Fruit fly (Drosophila melanogaster) whole organism, embryonic: ENCODE measurements around the gene dbe.

Experiments
- Bdp1 ChIP-seq: fragments of 200-800 bp; sonication (Bioruptor generic); optimal IDR thresholded peaks from 3 replicates; lab custom pipeline; 2016; ENCODE audit warnings: missing biosample characterization, missing genetic modification characterization
- CG10209 ChIP-seq: fragments of 200-800 bp; sonication (Bioruptor generic); optimal IDR thresholded peaks from 3 replicates; lab custom pipeline; 2017; ENCODE audit warnings: missing biosample characterization, mild to moderate bottlenecking, missing genetic modification characterization, missing genetic modification reagents
- CG11398 ChIP-seq: fragments of 200-800 bp; sonication (Bioruptor generic); optimal IDR thresholded peaks from 2 replicates; lab custom pipeline; 2016; ENCODE audit warnings: missing biosample characterization, missing genetic modification characterization
- CG12942 ChIP-seq: fragments of 200-800 bp; sonication (Bioruptor generic); optimal IDR thresholded peaks from 3 replicates; lab custom pipeline; 2016; ENCODE audit warnings: missing biosample characterization, missing genetic modification characterization
- CG13296 ChIP-seq: fragments of 200-800 bp; sonication (Bioruptor generic); optimal IDR thresholded peaks from 3 replicates; lab custom pipeline; 2018; ENCODE audit warnings: missing biosample characterization, mild to moderate bottlenecking, missing genetic modification characterization
- CG15269 ChIP-seq: fragments of 200-800 bp; sonication (Bioruptor generic); optimal IDR thresholded peaks from 2 replicates; lab custom pipeline; 2018; ENCODE audit warnings: missing biosample characterization, mild to moderate bottlenecking, missing genetic modification characterization, moderate library complexity
- CG16863 ChIP-seq: fragments of 200-800 bp; sonication (Bioruptor generic); optimal IDR thresholded peaks from 3 replicates; lab custom pipeline; 2016; ENCODE audit warnings: missing biosample characterization, missing genetic modification characterization
- CG17328 ChIP-seq: fragments of 200-800 bp; sonication (Bioruptor generic); IDR thresholded peaks from 2 replicates; pipeline ENCODE4 v1.3.6; 2022; ENCODE audit warnings: missing biosample characterization, missing genetic modification characterization
- CG17612 ChIP-seq: fragments of 200-800 bp; sonication (Bioruptor generic); IDR thresholded peaks from 2 replicates; pipeline ENCODE4 v1.3.6; 2022; ENCODE audit warnings: missing biosample characterization, missing genetic modification characterization
- CG33557 ChIP-seq: fragments of 200-800 bp; sonication (Bioruptor generic); optimal IDR thresholded peaks from 2 replicates; lab custom pipeline; 2019; ENCODE audit warnings: missing biosample characterization, mild to moderate bottlenecking, missing genetic modification characterization, moderate library complexity
- CG3726 ChIP-seq: fragments of 200-800 bp; sonication (Bioruptor generic); IDR thresholded peaks from 3 replicates; pipeline ENCODE4, ENCODE4 v1.3.6; 2022; ENCODE audit warnings: missing biosample characterization, missing genetic modification characterization
- CG4328 ChIP-seq: fragments of 200-800 bp; sonication (Bioruptor generic); optimal IDR thresholded peaks from 3 replicates; lab custom pipeline; 2017; ENCODE audit warnings: missing biosample characterization, missing genetic modification reagents, missing genetic modification characterization
- CG4424 ChIP-seq: fragments of 200-800 bp; sonication (Bioruptor generic); optimal IDR thresholded peaks from 3 replicates; lab custom pipeline; 2016; ENCODE audit warnings: missing biosample characterization, missing genetic modification characterization
- CG6254 ChIP-seq: fragments of 200-800 bp; sonication (Bioruptor generic); optimal IDR thresholded peaks from 3 replicates; lab custom pipeline; 2017; ENCODE audit warnings: mild to moderate bottlenecking, missing biosample characterization, missing genetic modification reagents, missing genetic modification characterization
- CG7928 ChIP-seq: fragments of 200-800 bp; sonication (Bioruptor generic); optimal IDR thresholded peaks from 2 replicates; lab custom pipeline; 2017; ENCODE audit warnings: missing biosample characterization, mild to moderate bottlenecking, missing genetic modification characterization
- CG8388 ChIP-seq: fragments of 200-800 bp; sonication (Bioruptor generic); optimal IDR thresholded peaks from 2 replicates; lab custom pipeline; 2019; ENCODE audit warnings: missing biosample characterization, mild to moderate bottlenecking, missing genetic modification characterization, moderate library complexity
- CG9609 ChIP-seq: fragments of 200-800 bp; sonication (Bioruptor generic); optimal IDR thresholded peaks from 3 replicates; lab custom pipeline; 2016; ENCODE audit warnings: missing biosample characterization, missing genetic modification characterization
- CTCF ChIP-seq: fragments of 200-800 bp; sonication (Bioruptor generic); optimal IDR thresholded peaks from 2 replicates; lab custom pipeline; 2017; ENCODE audit warnings: missing biosample characterization, mild to moderate bottlenecking, missing genetic modification characterization, moderate library complexity
- CrebB ChIP-seq: fragments of 200-800 bp; sonication (Bioruptor generic); optimal IDR thresholded peaks from 3 replicates; lab custom pipeline; 2018; ENCODE audit warnings: missing biosample characterization, mild to moderate bottlenecking, missing genetic modification characterization
- Elba2 ChIP-seq: fragments of 200-800 bp; sonication (Bioruptor generic); optimal IDR thresholded peaks from 3 replicates; lab custom pipeline; 2016; ENCODE audit warnings: missing biosample characterization, missing genetic modification characterization
- HHEX ChIP-seq: fragments of 200-800 bp; sonication (Bioruptor generic); optimal IDR thresholded peaks from 3 replicates; lab custom pipeline; 2017; ENCODE audit warnings: missing biosample characterization, mild to moderate bottlenecking, missing genetic modification characterization, missing genetic modification reagents
- Hand ChIP-seq: fragments of 200-800 bp; sonication (Bioruptor generic); optimal IDR thresholded peaks from 2 replicates; lab custom pipeline; 2017; ENCODE audit warnings: mild to moderate bottlenecking, missing biosample characterization, missing genetic modification reagents, missing genetic modification characterization
- Med ChIP-seq: fragments of 200-800 bp; sonication (Bioruptor generic); peaks from one replicate; lab custom pipeline; 2016; ENCODE audit warnings: missing biosample characterization, missing genetic modification characterization, mild to moderate bottlenecking, inconsistent platforms, moderate library complexity
- Sin3A ChIP-seq: fragments of >200 bp; optimal IDR thresholded peaks from 2 replicates; lab custom pipeline; 2018
- Sox102F ChIP-seq: fragments of 200-800 bp; sonication (Bioruptor generic); optimal IDR thresholded peaks from 2 replicates; lab custom pipeline; 2018; ENCODE audit warnings: missing biosample characterization, mild to moderate bottlenecking, missing genetic modification characterization, moderate library complexity
- Usf ChIP-seq: fragments of 200-800 bp; sonication (Bioruptor generic); optimal IDR thresholded peaks from 2 replicates; lab custom pipeline; 2017; ENCODE audit warnings: missing genotype, missing biosample characterization, missing genetic modification characterization
- Vsx1 ChIP-seq: fragments of 200-800 bp; sonication (Bioruptor generic); optimal IDR thresholded peaks from 2 replicates; lab custom pipeline; 2017; ENCODE audit warnings: missing biosample characterization, mild to moderate bottlenecking, missing genetic modification characterization, missing genetic modification reagents
- Xbp1 ChIP-seq: fragments of 200-800 bp; sonication (Bioruptor generic); optimal IDR thresholded peaks from 3 replicates; lab custom pipeline; 2016; ENCODE audit warnings: missing biosample characterization, mild to moderate bottlenecking, missing genetic modification characterization
- ab ChIP-seq: fragments of 200-800 bp; sonication (Bioruptor generic); optimal IDR thresholded peaks from 2 replicates; lab custom pipeline; 2016; ENCODE audit warnings: missing biosample characterization, missing genetic modification characterization
- cato ChIP-seq: fragments of 200-800 bp; sonication (Bioruptor generic); optimal IDR thresholded peaks from 2 replicates; lab custom pipeline; 2016; ENCODE audit warnings: missing biosample characterization, missing genetic modification characterization, borderline replicate concordance
- cg ChIP-seq: fragments of 200-800 bp; sonication (Bioruptor generic); optimal IDR thresholded peaks from 3 replicates; lab custom pipeline; 2019; ENCODE audit warnings: missing biosample characterization, mild to moderate bottlenecking, missing genetic modification characterization, moderate library complexity
- chn ChIP-seq: fragments of 200-800 bp; sonication (Bioruptor generic); optimal IDR thresholded peaks from 2 replicates; lab custom pipeline; 2016; ENCODE audit warnings: missing biosample characterization, missing genetic modification characterization
- crc ChIP-seq: fragments of 200-800 bp; sonication (Bioruptor generic); optimal IDR thresholded peaks from 2 replicates; lab custom pipeline; 2016; ENCODE audit warnings: missing biosample characterization, missing genetic modification characterization
- emc ChIP-seq: fragments of 200-800 bp; sonication (Bioruptor generic); optimal IDR thresholded peaks from 2 replicates; lab custom pipeline; 2016; ENCODE audit warnings: missing biosample characterization, missing genetic modification characterization
- en ChIP-seq: fragments of 200-800 bp; sonication (Bioruptor generic); optimal IDR thresholded peaks from 2 replicates; lab custom pipeline; 2016; ENCODE audit warnings: missing biosample characterization, missing genetic modification characterization
- exex ChIP-seq: fragments of 200-800 bp; sonication (Bioruptor generic); optimal IDR thresholded peaks from 4 replicates; lab custom pipeline; 2018; ENCODE audit warnings: missing biosample characterization, mild to moderate bottlenecking, missing genetic modification characterization, moderate library complexity
- eyg ChIP-seq: fragments of 200-800 bp; sonication (Bioruptor generic); optimal IDR thresholded peaks from 3 replicates; lab custom pipeline; 2016; ENCODE audit warnings: missing biosample characterization, missing genetic modification characterization
- fd96Cb ChIP-seq: fragments of 200-800 bp; sonication (Bioruptor generic); optimal IDR thresholded peaks from 2 replicates; lab custom pipeline; 2018; ENCODE audit warnings: missing biosample characterization, mild to moderate bottlenecking, missing genetic modification characterization, moderate library complexity
- gce ChIP-seq: fragments of 200-800 bp; sonication (Bioruptor generic); IDR thresholded peaks from 3 replicates; pipeline ENCODE4 v1.3.6; 2022; ENCODE audit warnings: missing biosample characterization, missing genetic modification characterization
- gcm2 ChIP-seq: fragments of 200-800 bp; sonication (Bioruptor generic); optimal IDR thresholded peaks from 2 replicates; lab custom pipeline; 2016; ENCODE audit warnings: missing biosample characterization, missing genetic modification characterization
- h ChIP-seq: fragments of >200 bp; optimal IDR thresholded peaks from 2 replicates; lab custom pipeline; 2017
- insv ChIP-seq, 2 experiments: fragments of 200-800 bp; sonication (Bioruptor generic); optimal IDR thresholded peaks; 3 replicates each; lab custom pipeline; 2016 to 2018; ENCODE audit warnings: missing biosample characterization in 2 of 2, missing genetic modification characterization in 2 of 2
- kah ChIP-seq: fragments of 200-800 bp; sonication (Bioruptor generic); optimal IDR thresholded peaks from 2 replicates; lab custom pipeline; 2018; ENCODE audit warnings: missing biosample characterization, mild to moderate bottlenecking, missing genetic modification characterization
- nau ChIP-seq: fragments of 200-800 bp; sonication (Bioruptor generic); optimal IDR thresholded peaks from 3 replicates; lab custom pipeline; 2017; ENCODE audit warnings: missing biosample characterization, mild to moderate bottlenecking, missing genetic modification characterization, missing genetic modification reagents
- nerfin-2 ChIP-seq: fragments of 200-800 bp; sonication (Bioruptor generic); IDR thresholded peaks from 2 replicates; pipeline ENCODE4 v1.3.6; 2022; ENCODE audit warnings: missing biosample characterization, missing genetic modification characterization; ENCODE audit not compliant: partially characterized antibody
- rib ChIP-seq: fragments of 200-800 bp; sonication (Bioruptor generic); IDR thresholded peaks from 2 replicates; pipeline ENCODE4 v1.3.6; 2022; ENCODE audit warnings: missing biosample characterization, missing genetic modification characterization
- sima ChIP-seq: fragments of 200-800 bp; sonication (Bioruptor generic); optimal IDR thresholded peaks from 2 replicates; lab custom pipeline; 2016; ENCODE audit warnings: missing biosample characterization, missing genetic modification characterization
- sna ChIP-seq: fragments of 200-800 bp; sonication (Bioruptor generic); IDR thresholded peaks from 2 replicates; pipeline ENCODE4 v1.3.6; 2022; ENCODE audit warnings: missing biosample characterization, missing genetic modification characterization; ENCODE audit not compliant: partially characterized antibody
- tx ChIP-seq: fragments of 200-800 bp; sonication (Bioruptor generic); optimal IDR thresholded peaks from 2 replicates; lab custom pipeline; 2016; ENCODE audit warnings: missing biosample characterization, missing genetic modification characterization
- usp ChIP-seq: fragments of >200 bp; optimal IDR thresholded peaks from 2 replicates; lab custom pipeline; 2017; ENCODE audit warnings: missing biosample characterization, missing genetic modification characterization
- vfl ChIP-seq: fragments of 200-800 bp; sonication (Bioruptor generic); optimal IDR thresholded peaks from 2 replicates; lab custom pipeline; 2016; ENCODE audit warnings: missing biosample characterization, missing genetic modification characterization

dbe gene

DNA sequence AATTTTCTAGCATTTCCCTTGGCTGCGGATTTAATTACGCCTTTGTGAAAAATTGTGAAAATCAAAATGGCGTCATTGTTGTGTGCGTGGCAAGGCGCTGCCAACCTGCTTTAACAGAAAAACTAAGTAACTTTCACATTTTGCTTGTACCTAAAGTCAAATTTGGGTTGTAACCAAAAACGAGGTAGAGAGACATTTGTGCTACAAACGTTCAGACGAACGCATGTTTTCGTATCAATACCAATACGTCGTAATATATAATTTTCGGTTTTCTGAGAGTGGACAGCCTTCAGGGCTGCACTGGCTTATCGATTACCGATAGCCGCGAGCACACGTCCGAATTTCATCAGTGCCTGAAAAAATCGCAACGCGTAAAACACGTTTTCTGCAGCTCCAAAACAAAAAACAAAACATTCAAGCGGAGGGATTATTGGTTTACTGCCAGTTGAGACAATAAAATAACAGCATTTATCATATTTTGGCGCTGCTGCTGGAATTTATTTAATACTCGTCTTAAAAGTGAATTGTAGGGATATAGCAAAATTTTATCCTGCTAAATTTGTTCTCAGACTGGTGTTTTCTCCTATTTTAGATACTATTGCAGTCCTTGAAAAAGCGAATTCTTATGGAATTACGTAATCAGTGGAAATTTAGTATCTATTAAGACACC lies 1.2 kb upstream of the dbe start (continued):
- peak; percentile 9 for TF ChIP-seq eyg (GFP tag; lab: Kevin White, UChicago)
- no peak for TF ChIP-seq usp (GFP tag; lab: Kevin White, UChicago)
- TF ChIP-seq tx (GFP tag; lab: Kevin White, UChicago) = peak; percentile 77
- TF ChIP-seq gcm2 (GFP tag; lab: Kevin White, UChicago) = peak; percentile 65
- no peak for TF ChIP-seq insv (GFP tag; optimal IDR thresholded peaks at IDR 0.05; lab: Kevin White, UChicago)
- TF ChIP-seq CrebB (tag; lab: Kevin White, UChicago) = peak; percentile 16
- peak; percentile 34 for TF ChIP-seq emc
- TF ChIP-seq CG3726 (GFP tag; lab: Robert Waterston, UW) = no peak
- peak; percentile 48 for TF ChIP-seq cato (GFP tag; lab: Kevin White, UChicago)
- peak; percentile 56 for TF ChIP-seq Usf (GFP tag; lab: Kevin White, UChicago)
- peak; percentile 57 for TF ChIP-seq en (GFP tag; lab: Kevin White, UChicago)
- TF ChIP-seq CG16863 = peak; percentile 69
- TF ChIP-seq Bdp1 (GFP tag; lab: Kevin White, UChicago) = peak; percentile 62
- TF ChIP-seq Sox102F = peak; percentile 59
- TF ChIP-seq fd96Cb (tag; lab: Kevin White, UChicago) = peak; percentile 52
- TF ChIP-seq CG6254 (GFP tag; lab: Kevin White, UChicago) = no peak
- TF ChIP-seq gce (GFP tag; lab: Robert Waterston, UW) = peak; percentile 71; the same call in 1 of the 3 replicates
- TF ChIP-seq CG12942 (GFP tag; lab: Kevin White, UChicago) = peak; percentile 74
- TF ChIP-seq CG4328 (GFP tag; lab: Kevin White, UChicago) = peak; percentile 58
- peak; percentile 35 for TF ChIP-seq CG8388
- 0 out of 2 replicates have a peak, but pooled peaks have one; percentile 26 for TF ChIP-seq sna (GFP tag; lab: Robert Waterston, UW)
- TF ChIP-seq CG17328 (GFP tag; lab: Robert Waterston, UW) = peak; percentile 78
- peak; percentile 59 for TF ChIP-seq CG9609 (GFP tag; lab: Kevin White, UChicago)
- TF ChIP-seq Hand (GFP tag; lab: Kevin White, UChicago) = no peak
- peak; percentile 48; the same call in 1 of the 2 replicates for TF ChIP-seq rib (GFP tag; lab: Robert Waterston, UW)
- TF ChIP-seq CG4424 = peak; percentile 78
- TF ChIP-seq sima (GFP tag; lab: Kevin White, UChicago) = no peak
- TF ChIP-seq Vsx1 = no peak
- TF ChIP-seq crc (GFP tag; lab: Kevin White, UChicago) = peak; percentile 43
- peak; percentile 72 for TF ChIP-seq chn (GFP tag; lab: Kevin White, UChicago)
- no peak for TF ChIP-seq CTCF (GFP tag; lab: Kevin White, UChicago)
- TF ChIP-seq Xbp1 (GFP tag; lab: Kevin White, UChicago) = peak; percentile 76
- TF ChIP-seq Med = peak; percentile 97
- TF ChIP-seq CG13296 = peak; percentile 11
- TF ChIP-seq CG17612 (GFP tag; lab: Robert Waterston, UW) = no peak
- TF ChIP-seq ab (GFP tag; lab: Kevin White, UChicago) = peak; percentile 23
- TF ChIP-seq vfl (GFP tag; lab: Kevin White, UChicago) = peak; percentile 48
- TF ChIP-seq CG15269 (tag; lab: Kevin White, UChicago) = peak; percentile 64
- no peak for TF ChIP-seq CG33557 (GFP tag; lab: Kevin White, UChicago)
- TF ChIP-seq HHEX (GFP tag; lab: Kevin White, UChicago) = peak; percentile 43
- TF ChIP-seq CG11398 (GFP tag; lab: Kevin White, UChicago) = peak; percentile 65
- TF ChIP-seq Sin3A (lab: Kevin White, UChicago) = peak; percentile 64
- peak; percentile 11; the same call in 1 of the 2 replicates for TF ChIP-seq nerfin-2 (GFP tag; lab: Robert Waterston, UW)
- no peak for TF ChIP-seq kah
- peak; percentile 4 for TF ChIP-seq exex (tag; lab: Kevin White, UChicago)
- peak; percentile 0 for TF ChIP-seq Elba2 (GFP tag; lab: Kevin White, UChicago)
- no peak for TF ChIP-seq cg (GFP tag; lab: Kevin White, UChicago)
- peak; percentile 95 for TF ChIP-seq CG7928
- TF ChIP-seq nau (GFP tag; lab: Kevin White, UChicago) = peak; percentile 53
- no peak for TF ChIP-seq h (lab: Kevin White, UChicago)
- peak; percentile 70 for TF ChIP-seq CG10209 (GFP tag; lab: Kevin White, UChicago)
